Worm (Caenorhabditis elegans) whole organism, midembryonic: ENCODE data around the gene math-26.

Experiments used
- T22C8.4 ChIP-seq: fragments of 200-800 bp; sonication (Bioruptor generic); IDR thresholded peaks from 2 replicates; pipeline ENCODE4 v1.3.6; 2022; ENCODE audit warnings: missing genetic modification characterization, missing compliant biosample characterization
- cog-1 ChIP-seq: sonication (generic microtip); optimal IDR thresholded peaks from 2 replicates; lab custom pipeline; 2016; ENCODE audit warnings: missing genetic modification characterization, missing compliant biosample characterization
- flt-1 ChIP-seq: fragments of 200-800 bp; sonication (Bioruptor generic); IDR thresholded peaks from 2 replicates; pipeline ENCODE4 v1.3.6; 2022; ENCODE audit warnings: missing genetic modification characterization, missing compliant biosample characterization
- med-1 ChIP-seq: sonication (generic microtip); optimal IDR thresholded peaks from 2 replicates; lab custom pipeline; 2017; ENCODE audit warnings: missing genetic modification characterization, mild to moderate bottlenecking, missing compliant biosample characterization, antibody characterized with exemption, missing genetic modification reagents; ENCODE audit not compliant: insufficient read depth
- ztf-23 ChIP-seq: fragments of 200-800 bp; sonication (Bioruptor generic); IDR thresholded peaks from 2 replicates; pipeline ENCODE4 v1.3.6; 2022; ENCODE audit warnings: missing genetic modification reagents, missing genetic modification characterization, missing compliant biosample characterization

- TF ChIP-seq ztf-23 (GFP tag; lab: Robert Waterston, UW) (no peak), med-1 (GFP tag; lab: Kevin White, UChicago) (no peak), cog-1 (no peak), flt-1 (GFP tag; lab: Robert Waterston, UW) (no peak), T22C8.4 (GFP tag; lab: Robert Waterston, UW) (no peak)
Observed at ce11 chrII:1818300-1818699, 46.9 kb downstream of the math-26 start, which contains the start of gene fbxb-10.
